Worm (Caenorhabditis elegans): ENCODE results near the gene K01A2.10.

K01A2.10 gene

ce11 chrII:367455-367854, 44.6 kb upstream of the K01A2.10 start, which contains the start of gene ptr-3:
Gene ptr-3, minus strand, starts transcription at chrII:367555.
- TF ChIP-seq nhr-6 (tag; optimal IDR thresholded peaks at IDR 0.05) (no peak), ZK546.5 (tag; optimal IDR thresholded peaks at IDR 0.05) (no peak), sma-3 (GFP tag; optimal IDR thresholded peaks at IDR 0.05) (no peak), nhr-25 (tag; optimal IDR thresholded peaks at IDR 0.05) (no peak), nhr-237 (tag; optimal IDR thresholded peaks at IDR 0.05) (no peak)

ce11 chrII:356969-357368, 34.1 kb upstream of the K01A2.10 start, which contains the start of gene dmsr-4:
Gene dmsr-4, minus strand, starts transcription at chrII:357069.
- TF ChIP-seq unc-62 (GFP tag; optimal IDR thresholded peaks at IDR 0.05), result no peak
- TF ChIP-seq skn-1 (tag; optimal IDR thresholded peaks at IDR 0.05), result no peak
- no peak for TF ChIP-seq nhr-129 (tag; optimal IDR thresholded peaks at IDR 0.05)
- TF ChIP-seq nhr-23 (tag; optimal IDR thresholded peaks at IDR 0.05), result no peak
- no peak for TF ChIP-seq ztf-1 (GFP tag; conservative IDR thresholded peaks at IDR 0.05)
- TF ChIP-seq ztf-11 (tag; optimal IDR thresholded peaks at IDR 0.05), result no peak

- TF ChIP-seq nhr-21 (tag; optimal IDR thresholded peaks at IDR 0.05) (no peak), elt-1 (tag; optimal IDR thresholded peaks at IDR 0.05) (no peak), nhr-237 (tag; optimal IDR thresholded peaks at IDR 0.05) (no peak), nhr-12 (tag; optimal IDR thresholded peaks at IDR 0.05) (no peak), unc-55 (GFP tag; optimal IDR thresholded peaks at IDR 0.05) (no peak), nhr-10 (tag; optimal IDR thresholded peaks at IDR 0.05) (no peak), sem-4 (tag; optimal IDR thresholded peaks at IDR 0.05) (no peak), aly-2 (tag; optimal IDR thresholded peaks at IDR 0.05) (no peak), sma-9 (GFP tag; optimal IDR thresholded peaks at IDR 0.05) (no peak), sma-9 (tag; optimal IDR thresholded peaks at IDR 0.05) (no peak), nhr-129 (tag; optimal IDR thresholded peaks at IDR 0.05) (no peak), lin-13 (GFP tag; optimal IDR thresholded peaks at IDR 0.05) (no peak), unc-62 (GFP tag; optimal IDR thresholded peaks at IDR 0.05) (no peak), nhr-11 (tag; optimal IDR thresholded peaks at IDR 0.05) (no peak), peb-1 (tag; optimal IDR thresholded peaks at IDR 0.05) (no peak), skn-1 (tag; optimal IDR thresholded peaks at IDR 0.05) (no peak), elt-3 (tag; optimal IDR thresholded peaks at IDR 0.05) (no peak), blmp-1 (tag; optimal IDR thresholded peaks at IDR 0.05; ENCODE audit: insufficient read depth) (no peak), sma-3 (GFP tag; optimal IDR thresholded peaks at IDR 0.05) (no peak), dmd-4 (tag; optimal IDR thresholded peaks at IDR 0.05) (no peak), zag-1 (tag; optimal IDR thresholded peaks at IDR 0.05) (no peak)
Measured at ce11 chrII:354494-354893, 31.6 kb upstream of the K01A2.10 start.

ce11 chrII:349749-350148, 26.9 kb upstream of the K01A2.10 start:
- no peak for TF ChIP-seq aly-2 (tag; optimal IDR thresholded peaks at IDR 0.05)
- TF ChIP-seq nhr-23 (tag; optimal IDR thresholded peaks at IDR 0.05), result no peak
- no peak for TF ChIP-seq elt-3 (tag; optimal IDR thresholded peaks at IDR 0.05)
- TF ChIP-seq ceh-82 (tag; optimal IDR thresholded peaks at IDR 0.05), result no peak
- no peak for TF ChIP-seq nhr-12 (tag; optimal IDR thresholded peaks at IDR 0.05)
- no peak for TF ChIP-seq nhr-11 (tag; optimal IDR thresholded peaks at IDR 0.05)
- no peak for TF ChIP-seq unc-62 (GFP tag; optimal IDR thresholded peaks at IDR 0.05)
- no peak for TF ChIP-seq zag-1 (tag; optimal IDR thresholded peaks at IDR 0.05)
- no peak for TF ChIP-seq C34F6.9 (tag; optimal IDR thresholded peaks at IDR 0.05)
- no peak for TF ChIP-seq mab-5 (tag; optimal IDR thresholded peaks at IDR 0.05)
- TF ChIP-seq nhr-237 (tag; optimal IDR thresholded peaks at IDR 0.05), result no peak
- TF ChIP-seq nhr-6 (tag; optimal IDR thresholded peaks at IDR 0.05), result no peak
- no peak for TF ChIP-seq egl-27 (tag; optimal IDR thresholded peaks at IDR 0.05)

- TF ChIP-seq egl-27 (tag; optimal IDR thresholded peaks at IDR 0.05), result no peak
- TF ChIP-seq ztf-4 (tag; optimal IDR thresholded peaks at IDR 0.05), result no peak
- no peak for TF ChIP-seq nhr-77 (tag; optimal IDR thresholded peaks at IDR 0.05)
- TF ChIP-seq C34F6.9 (tag; optimal IDR thresholded peaks at IDR 0.05), result peak; percentile 49
- peak; percentile 2 for TF ChIP-seq F13H6.1 (tag; optimal IDR thresholded peaks at IDR 0.05)
- peak; percentile 29 to 59 for TF ChIP-seq lsy-2 (tag; optimal IDR thresholded peaks at IDR 0.05)
- no peak for TF ChIP-seq sem-4 (tag; optimal IDR thresholded peaks at IDR 0.05)
- TF ChIP-seq nhr-10 (tag; optimal IDR thresholded peaks at IDR 0.05), result no peak
- peak; percentile 34 for TF ChIP-seq lin-11 (tag; optimal IDR thresholded peaks at IDR 0.05)
- TF ChIP-seq aly-2 (tag; optimal IDR thresholded peaks at IDR 0.05), result no peak
- TF ChIP-seq gmeb-1 (tag; optimal IDR thresholded peaks at IDR 0.05), result peak; percentile 50
- TF ChIP-seq R02D3.7 (tag; optimal IDR thresholded peaks at IDR 0.05), result no peak
- TF ChIP-seq ztf-1 (GFP tag; conservative IDR thresholded peaks at IDR 0.05), result no peak
- TF ChIP-seq unc-62 (GFP tag; optimal IDR thresholded peaks at IDR 0.05), result no peak
- TF ChIP-seq elt-1 (tag; optimal IDR thresholded peaks at IDR 0.05), result no peak
- no peak for TF ChIP-seq nhr-23 (tag; optimal IDR thresholded peaks at IDR 0.05)
- TF ChIP-seq skn-1 (tag; optimal IDR thresholded peaks at IDR 0.05), result no peak
- TF ChIP-seq ama-1 (optimal IDR thresholded peaks at IDR 0.05), result no peak
- TF ChIP-seq crh-2 (tag; optimal IDR thresholded peaks at IDR 0.05), result peak; percentile 36
- no peak for TF ChIP-seq mbf-1 (tag; optimal IDR thresholded peaks at IDR 0.05)
- TF ChIP-seq lin-13 (GFP tag; optimal IDR thresholded peaks at IDR 0.05), result peak; percentile 6
- peak; percentile 58 for TF ChIP-seq unc-55 (GFP tag; optimal IDR thresholded peaks at IDR 0.05)
- no peak for TF ChIP-seq mab-5 (tag; optimal IDR thresholded peaks at IDR 0.05)
- no peak for TF ChIP-seq snpc-4 (tag; optimal IDR thresholded peaks at IDR 0.05)
- no peak for TF ChIP-seq ceh-82 (tag; optimal IDR thresholded peaks at IDR 0.05)
Measured at ce11 chrII:347734-348133, 24.8 kb upstream of the K01A2.10 start, which contains the start of gene D1069.3. Gene D1069.3, minus strand, starts transcription at chrII:347891.
